Fruit fly (Drosophila melanogaster): Measurements from ENCODE around the gene Wdr81.

Wdr81 gene

dm6 chr2L:12003792-12004210, 17.0 kb downstream of the Wdr81 start (continued):
- TF ChIP-seq ab (GFP tag; optimal IDR thresholded peaks at IDR 0.05) (no peak), CG10543 (GFP tag; optimal IDR thresholded peaks at IDR 0.05) (no peak), Dip3 (GFP tag; optimal IDR thresholded peaks at IDR 0.05) (no peak), chm (GFP tag; IDR thresholded peaks at IDR 0.05) (no peak), CG3838 (GFP tag; optimal IDR thresholded peaks at IDR 0.05) (no peak), nmo (GFP tag; optimal IDR thresholded peaks at IDR 0.05) (peak; percentile 13), dan (GFP tag; IDR thresholded peaks at IDR 0.05) (no peak), dimm (GFP tag; IDR thresholded peaks at IDR 0.05) (no peak), odd (GFP tag; optimal IDR thresholded peaks at IDR 0.05) (no peak), crp (GFP tag; optimal IDR thresholded peaks at IDR 0.05) (no peak), CG7372 (GFP tag; IDR thresholded peaks at IDR 0.05) (no peak), Atf3 (GFP tag; optimal IDR thresholded peaks at IDR 0.05) (no peak), insv (GFP tag; optimal IDR thresholded peaks at IDR 0.05) (peak in 1 of 2 experiments; percentile 48), nerfin-1 (tag; optimal IDR thresholded peaks at IDR 0.05) (peak; percentile 67), sd (tag; optimal IDR thresholded peaks at IDR 0.05) (peak; percentile 95)

dm6 chr2L:12002922-12003791, 17.6 kb downstream of the Wdr81 start:
- peak; percentile 39 for TF ChIP-seq CG1603 (tag; optimal IDR thresholded peaks at IDR 0.05)
- TF ChIP-seq MESR4 (GFP tag; optimal IDR thresholded peaks at IDR 0.05), result no peak
- no peak for TF ChIP-seq CG9932 (GFP tag; IDR thresholded peaks at IDR 0.05)
- peak; percentile 30 for TF ChIP-seq nau (GFP tag; optimal IDR thresholded peaks at IDR 0.05)
- TF ChIP-seq ERR (GFP tag; optimal IDR thresholded peaks at IDR 0.05), result peak; percentile 37
- peak; percentile 97 for TF ChIP-seq CG10431 (GFP tag; optimal IDR thresholded peaks at IDR 0.05)
- TF ChIP-seq tll (GFP tag; optimal IDR thresholded peaks at IDR 0.05), result peak in 1 of 2 experiments; percentile 54
- no peak for TF ChIP-seq CG12744 (GFP tag; optimal IDR thresholded peaks at IDR 0.05)
- TF ChIP-seq Hand (GFP tag; optimal IDR thresholded peaks at IDR 0.05), result peak; percentile 35
- TF ChIP-seq shn (GFP tag; optimal IDR thresholded peaks at IDR 0.05), result no peak
- TF ChIP-seq CG4282 (GFP tag; optimal IDR thresholded peaks at IDR 0.05), result no peak
- no peak for TF ChIP-seq Taf1 (GFP tag; IDR thresholded peaks at IDR 0.05)
- TF ChIP-seq Deaf1 (tag; optimal IDR thresholded peaks at IDR 0.05), result peak; percentile 94
- TF ChIP-seq toy (GFP tag; IDR thresholded peaks at IDR 0.05), result no peak
- no peak for TF ChIP-seq tx (GFP tag; optimal IDR thresholded peaks at IDR 0.05)
- TF ChIP-seq psq (GFP tag; optimal IDR thresholded peaks at IDR 0.05), result no peak
- TF ChIP-seq pb (GFP tag; optimal IDR thresholded peaks at IDR 0.05), result no peak
- TF ChIP-seq CG12391 (tag; optimal IDR thresholded peaks at IDR 0.05), result peak; percentile 63
- peak; percentile 75 for TF ChIP-seq CG3065 (GFP tag; optimal IDR thresholded peaks at IDR 0.05)
- no peak for TF ChIP-seq CG7963 (GFP tag; IDR thresholded peaks at IDR 0.05; ENCODE audit: partially characterized antibody)
- TF ChIP-seq CG7372 (GFP tag; IDR thresholded peaks at IDR 0.05), result no peak
- TF ChIP-seq ase (GFP tag; IDR thresholded peaks at IDR 0.05), result no peak
- peak; percentile 19 for TF ChIP-seq phol (tag; optimal IDR thresholded peaks at IDR 0.05)
- TF ChIP-seq Ravus (GFP tag; IDR thresholded peaks at IDR 0.05), result no peak
- TF ChIP-seq lbe (GFP tag; optimal IDR thresholded peaks at IDR 0.05), result no peak
- no peak for TF ChIP-seq crol (GFP tag; IDR thresholded peaks at IDR 0.05)
- TF ChIP-seq HmgZ (tag; optimal IDR thresholded peaks at IDR 0.05), result no peak
- TF ChIP-seq fru (optimal IDR thresholded peaks at IDR 0.05), result no peak
- TF ChIP-seq ac (GFP tag; optimal IDR thresholded peaks at IDR 0.05), result peak; percentile 67
- TF ChIP-seq TFAM (GFP tag; optimal IDR thresholded peaks at IDR 0.05), result no peak
- TF ChIP-seq Fer3 (tag; optimal IDR thresholded peaks at IDR 0.05), result peak; percentile 43
- TF ChIP-seq zf30C (GFP tag; optimal IDR thresholded peaks at IDR 0.05), result no peak
- TF ChIP-seq Lhr (GFP tag; optimal IDR thresholded peaks at IDR 0.05), result peak; percentile 95
- TF ChIP-seq CG17912 (GFP tag; optimal IDR thresholded peaks at IDR 0.05), result no peak
- TF ChIP-seq tin (GFP tag; optimal IDR thresholded peaks at IDR 0.05), result peak; percentile 32
